Worm (Caenorhabditis elegans) whole organism, late embryonic: ENCODE measurements around the gene ccch-2.

Experiments
- F13H6.1 ChIP-seq: sonication (generic microtip); optimal IDR thresholded peaks from 2 replicates; lab custom pipeline; 2016; ENCODE audit warnings: missing genetic modification characterization, missing compliant biosample characterization
- ama-1 ChIP-seq: fragments of 150-350 bp; optimal IDR thresholded peaks from 2 replicates; lab custom pipeline; 2014
- ceh-24 ChIP-seq: sonication (generic microtip); optimal IDR thresholded peaks from 2 replicates; lab custom pipeline; 2016; ENCODE audit warnings: mild to moderate bottlenecking, missing genetic modification characterization, missing compliant biosample characterization
- ceh-45 ChIP-seq: fragments of 200-800 bp; sonication (Bioruptor generic); IDR thresholded peaks from 2 replicates; pipeline ENCODE4 v1.3.6; 2022; ENCODE audit warnings: missing genetic modification reagents, missing genetic modification characterization, missing compliant biosample characterization
- elt-2 ChIP-seq: sonication (generic microtip); optimal IDR thresholded peaks from 2 replicates; lab custom pipeline; 2016; ENCODE audit warnings: missing genetic modification reagents, missing genetic modification characterization, missing compliant biosample characterization
- fkh-10 ChIP-seq: fragments of 150-350 bp; optimal IDR thresholded peaks from 2 replicates; lab custom pipeline; 2014; ENCODE audit warnings: missing biosample characterization, missing genetic modification reagents, missing genetic modification characterization
- lin-11 ChIP-seq: fragments of 200-800 bp; sonication (Bioruptor generic); optimal IDR thresholded peaks from 2 replicates; lab custom pipeline; 2018; ENCODE audit warnings: mild to moderate bottlenecking, missing genetic modification characterization, missing compliant biosample characterization
- mec-3 ChIP-seq: sonication (generic microtip); optimal IDR thresholded peaks from 2 replicates; lab custom pipeline; 2016; ENCODE audit warnings: borderline replicate concordance, missing genetic modification characterization, missing compliant biosample characterization
- nhr-11 ChIP-seq: fragments of 150-350 bp; optimal IDR thresholded peaks from 2 replicates; lab custom pipeline; 2014; ENCODE audit warnings: missing biosample characterization, missing genetic modification characterization
- pha-4 ChIP-seq: fragments of 150-350 bp; optimal IDR thresholded peaks from 2 replicates; lab custom pipeline; 2018; ENCODE audit warnings: missing biosample characterization, missing genetic modification reagents, missing genetic modification characterization
- pros-1 ChIP-seq: fragments of 150-350 bp; optimal IDR thresholded peaks from 2 replicates; lab custom pipeline; 2014; ENCODE audit warnings: missing biosample characterization, missing genetic modification reagents, missing genetic modification characterization
- rnt-1 ChIP-seq: sonication (generic microtip); optimal IDR thresholded peaks from 2 replicates; lab custom pipeline; 2016; ENCODE audit warnings: missing genetic modification characterization, missing compliant biosample characterization
- unc-55 ChIP-seq: sonication (generic microtip); optimal IDR thresholded peaks from 2 replicates; lab custom pipeline; 2017; ENCODE audit warnings: missing biosample characterization, missing genetic modification reagents, missing genetic modification characterization

DNA sequence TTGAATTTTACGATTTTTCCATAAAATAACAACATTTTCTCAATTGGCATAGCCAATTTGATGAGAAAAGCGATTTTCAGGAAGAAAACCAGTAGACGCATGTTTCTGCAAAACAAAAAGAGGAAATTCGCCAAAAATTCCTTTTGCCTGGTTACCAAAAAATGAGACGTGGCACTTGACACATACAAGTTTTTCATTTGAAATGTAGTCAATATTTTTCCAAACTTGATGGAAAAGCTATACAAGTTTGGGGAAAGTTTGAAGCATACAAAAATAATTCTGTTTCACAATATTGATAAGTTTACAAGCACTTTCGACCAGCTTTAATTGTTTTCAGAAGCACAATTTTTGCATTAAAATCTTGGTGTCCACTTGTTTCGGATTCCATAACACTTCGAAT is 2.6 kb downstream of the ccch-2 start, which contains the start of gene clec-191:
- TF ChIP-seq fkh-10 (GFP tag; lab: Kevin White, UChicago), result no peak
- no peak for TF ChIP-seq ceh-24 (tag; lab: Kevin White, UChicago)
- no peak for TF ChIP-seq nhr-11 (tag; lab: Kevin White, UChicago)
- no peak for TF ChIP-seq ceh-45 (GFP tag; lab: Robert Waterston, UW)
- TF ChIP-seq elt-2 (tag; lab: Kevin White, UChicago), result no peak
- no peak for TF ChIP-seq rnt-1
- TF ChIP-seq ama-1 (lab: Kevin White, UChicago), result no peak
- TF ChIP-seq pha-4 (tag; lab: Kevin White, UChicago), result no peak
- no peak for TF ChIP-seq lin-11 (tag; lab: Kevin White, UChicago)
- TF ChIP-seq mec-3 (tag; lab: Kevin White, UChicago), result no peak
- TF ChIP-seq unc-55 (GFP tag; lab: Kevin White, UChicago), result no peak
- TF ChIP-seq pros-1, result no peak
- TF ChIP-seq F13H6.1 (tag; lab: Kevin White, UChicago), result no peak
